Worm (Caenorhabditis elegans) whole organism, early embryonic: ENCODE results near the gene srt-68.

ENCODE experiments used
- F13C5.2 ChIP-seq: sonication (generic microtip); optimal IDR thresholded peaks from 2 replicates; lab custom pipeline; 2017; ENCODE audit warnings: mild to moderate bottlenecking, missing genetic modification characterization, inconsistent platforms, missing compliant biosample characterization
- ama-1 ChIP-seq: fragments of 150-350 bp; optimal IDR thresholded peaks from 2 replicates; lab custom pipeline; 2014
- ceh-13 ChIP-seq: fragments of 200-800 bp; sonication (Bioruptor generic); optimal IDR thresholded peaks from 2 replicates; lab custom pipeline; 2018; ENCODE audit warnings: mild to moderate bottlenecking, missing genetic modification characterization, missing compliant biosample characterization
- ets-7 ChIP-seq: sonication (generic microtip); optimal IDR thresholded peaks from 2 replicates; lab custom pipeline; 2016; ENCODE audit warnings: missing genotype, missing genetic modification characterization, missing compliant biosample characterization
- flt-1 ChIP-seq: fragments of 200-800 bp; sonication (Bioruptor generic); IDR thresholded peaks from 2 replicates; pipeline ENCODE4 v1.3.6; 2022; ENCODE audit warnings: missing genetic modification characterization, missing compliant biosample characterization
- hmbx-1 ChIP-seq: sonication (generic microtip); optimal IDR thresholded peaks from 2 replicates; lab custom pipeline; 2016; ENCODE audit warnings: mild to moderate bottlenecking, missing genetic modification characterization, missing compliant biosample characterization
- pes-1 ChIP-seq: fragments of 200-800 bp; sonication (Bioruptor generic); IDR thresholded peaks from 2 replicates; pipeline ENCODE4 v1.3.6; 2022; ENCODE audit warnings: missing genetic modification reagents, missing genetic modification characterization, missing compliant biosample characterization
- sea-1 ChIP-seq: fragments of 200-800 bp; sonication (Bioruptor generic); conservative IDR thresholded peaks from 2 replicates; pipeline ENCODE4 v1.3.6; 2022; ENCODE audit warnings: missing genetic modification characterization, missing compliant biosample characterization

DNA sequence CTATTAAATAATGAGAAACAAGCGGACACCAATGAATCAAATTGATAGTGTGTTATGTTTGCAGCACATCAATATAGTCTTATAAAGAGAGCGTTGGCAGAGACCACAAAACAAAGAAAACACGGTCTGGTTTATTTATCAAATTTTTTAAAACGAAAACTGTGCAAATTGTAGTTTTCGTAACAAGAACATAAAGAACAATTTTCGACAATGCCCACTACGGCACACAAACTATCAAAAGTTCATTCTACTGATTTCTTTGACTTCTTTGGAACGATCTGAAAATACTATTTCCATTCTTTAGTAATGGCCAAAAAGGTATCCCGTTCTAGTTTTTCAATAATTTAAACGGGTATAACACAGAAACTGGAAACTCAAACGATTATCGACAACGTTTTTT is 14.8 kb downstream of the srt-68 start, which contains the start of gene cest-35.2:
- TF ChIP-seq hmbx-1 (tag; lab: Kevin White, UChicago) (no peak), sea-1 (GFP tag; lab: Robert Waterston, UW) (no peak), flt-1 (GFP tag; lab: Robert Waterston, UW) (no peak), ceh-13 (GFP tag; lab: Kevin White, UChicago) (no peak), F13C5.2 (tag; lab: Kevin White, UChicago) (no peak), ama-1 (lab: Kevin White, UChicago) (no peak), ets-7 (tag; lab: Kevin White, UChicago) (no peak), pes-1 (GFP tag; lab: Robert Waterston, UW) (no peak)
